Fruit fly (Drosophila melanogaster) whole organism, embryonic: Measurements from ENCODE around the gene p23.

Source experiments
- CG1233 ChIP-seq: fragments of 200-800 bp; sonication (Bioruptor generic); optimal IDR thresholded peaks from 4 replicates; lab custom pipeline; 2018; ENCODE audit warnings: missing biosample characterization, mild to moderate bottlenecking, missing genetic modification characterization
- CG13123 ChIP-seq: fragments of 200-800 bp; sonication (Bioruptor generic); optimal IDR thresholded peaks from 2 replicates; lab custom pipeline; 2016; ENCODE audit warnings: missing biosample characterization, missing genetic modification characterization
- CG13775 ChIP-seq: fragments of 200-800 bp; sonication (Bioruptor generic); optimal IDR thresholded peaks from 3 replicates; lab custom pipeline; 2017; ENCODE audit warnings: missing biosample characterization, mild to moderate bottlenecking, missing genetic modification characterization
- CG1529 ChIP-seq: fragments of 200-800 bp; sonication (Bioruptor generic); optimal IDR thresholded peaks from 3 replicates; lab custom pipeline; 2018; ENCODE audit warnings: missing biosample characterization, missing genetic modification characterization
- CG15696 ChIP-seq: fragments of 200-800 bp; sonication (Bioruptor generic); optimal IDR thresholded peaks from 2 replicates; lab custom pipeline; 2019; ENCODE audit warnings: missing biosample characterization, mild to moderate bottlenecking, missing genetic modification characterization, moderate library complexity
- CG17568 ChIP-seq: fragments of 200-800 bp; sonication (Bioruptor generic); optimal IDR thresholded peaks from 2 replicates; lab custom pipeline; 2018; ENCODE audit warnings: missing biosample characterization, mild to moderate bottlenecking, missing genetic modification characterization, moderate library complexity
- CG17802 ChIP-seq: fragments of 200-800 bp; sonication (Bioruptor generic); optimal IDR thresholded peaks from 2 replicates; lab custom pipeline; 2018; ENCODE audit warnings: missing biosample characterization, mild to moderate bottlenecking, missing genetic modification characterization, moderate library complexity
- CG1832 ChIP-seq: fragments of 200-800 bp; sonication (Bioruptor generic); optimal IDR thresholded peaks from 2 replicates; lab custom pipeline; 2017; ENCODE audit warnings: missing biosample characterization, mild to moderate bottlenecking, missing genetic modification characterization, inconsistent platforms
- CG2202 ChIP-seq: fragments of 200-800 bp; sonication (Bioruptor generic); optimal IDR thresholded peaks from 2 replicates; lab custom pipeline; 2018; ENCODE audit warnings: missing biosample characterization, mild to moderate bottlenecking, missing genetic modification characterization
- CG31441 ChIP-seq: fragments of 200-800 bp; sonication (Bioruptor generic); IDR thresholded peaks from 2 replicates; pipeline ENCODE4 v1.3.6; 2022; ENCODE audit warnings: missing biosample characterization, missing genetic modification characterization
- CG3726 ChIP-seq: fragments of 200-800 bp; sonication (Bioruptor generic); IDR thresholded peaks from 3 replicates; pipeline ENCODE4, ENCODE4 v1.3.6; 2022; ENCODE audit warnings: missing biosample characterization, missing genetic modification characterization
- CG4328 ChIP-seq: fragments of 200-800 bp; sonication (Bioruptor generic); optimal IDR thresholded peaks from 3 replicates; lab custom pipeline; 2017; ENCODE audit warnings: missing biosample characterization, missing genetic modification reagents, missing genetic modification characterization
- CG4360 ChIP-seq: fragments of 200-800 bp; sonication (Bioruptor generic); IDR thresholded peaks from 2 replicates; pipeline ENCODE4 v1.3.6; 2022; ENCODE audit warnings: missing biosample characterization, missing genetic modification characterization
- CG4424 ChIP-seq: fragments of 200-800 bp; sonication (Bioruptor generic); optimal IDR thresholded peaks from 3 replicates; lab custom pipeline; 2016; ENCODE audit warnings: missing biosample characterization, missing genetic modification characterization
- CG6254 ChIP-seq: fragments of 200-800 bp; sonication (Bioruptor generic); optimal IDR thresholded peaks from 3 replicates; lab custom pipeline; 2017; ENCODE audit warnings: mild to moderate bottlenecking, missing biosample characterization, missing genetic modification reagents, missing genetic modification characterization
- CG6272 ChIP-seq: fragments of 200-800 bp; sonication (Bioruptor generic); IDR thresholded peaks from 2 replicates; pipeline ENCODE4 v1.3.6; 2022; ENCODE audit warnings: missing biosample characterization, missing genetic modification characterization
- CG7271 ChIP-seq: fragments of 200-800 bp; sonication (Bioruptor generic); optimal IDR thresholded peaks from 2 replicates; lab custom pipeline; 2018; ENCODE audit warnings: missing biosample characterization, mild to moderate bottlenecking, missing genetic modification characterization, moderate library complexity
- CG7786 ChIP-seq: fragments of 200-800 bp; sonication (Bioruptor generic); optimal IDR thresholded peaks from 2 replicates; lab custom pipeline; 2016; ENCODE audit warnings: missing biosample characterization, missing genetic modification characterization
- CG7928 ChIP-seq: fragments of 200-800 bp; sonication (Bioruptor generic); optimal IDR thresholded peaks from 2 replicates; lab custom pipeline; 2017; ENCODE audit warnings: missing biosample characterization, mild to moderate bottlenecking, missing genetic modification characterization
- CG8478 ChIP-seq: fragments of >200 bp; optimal IDR thresholded peaks from 2 replicates; lab custom pipeline; 2018
- CG8944 ChIP-seq: fragments of 200-800 bp; sonication (Bioruptor generic); optimal IDR thresholded peaks from 3 replicates; lab custom pipeline; 2016; ENCODE audit warnings: missing biosample characterization, missing genetic modification characterization
- CG9215 ChIP-seq: fragments of 200-800 bp; sonication (Bioruptor generic); IDR thresholded peaks from 2 replicates; pipeline ENCODE4 v1.3.6; 2022; ENCODE audit warnings: missing biosample characterization, missing genetic modification characterization
- Ets65A ChIP-seq: fragments of 200-800 bp; sonication (Bioruptor generic); peaks from one replicate; lab custom pipeline; 2016; ENCODE audit warnings: missing biosample characterization, missing genetic modification characterization
- Fer1 ChIP-seq: fragments of 200-800 bp; sonication (Bioruptor generic); optimal IDR thresholded peaks from 2 replicates; lab custom pipeline; 2017; ENCODE audit warnings: missing biosample characterization, mild to moderate bottlenecking, missing genetic modification characterization
- H15 ChIP-seq: fragments of 200-800 bp; sonication (Bioruptor generic); IDR thresholded peaks from 3 replicates; pipeline ENCODE4 v1.3.6; 2022; ENCODE audit warnings: missing biosample characterization, missing genetic modification characterization
- HHEX ChIP-seq: fragments of 200-800 bp; sonication (Bioruptor generic); optimal IDR thresholded peaks from 3 replicates; lab custom pipeline; 2017; ENCODE audit warnings: missing biosample characterization, mild to moderate bottlenecking, missing genetic modification characterization, missing genetic modification reagents
- Hr3 ChIP-seq: fragments of 200-800 bp; sonication (Bioruptor generic); optimal IDR thresholded peaks from 3 replicates; lab custom pipeline; 2016; ENCODE audit warnings: missing biosample characterization, missing genetic modification characterization
- Lhr ChIP-seq: fragments of 200-800 bp; sonication (Bioruptor generic); optimal IDR thresholded peaks from 3 replicates; lab custom pipeline; 2017; ENCODE audit warnings: mild to moderate bottlenecking, missing biosample characterization, missing genetic modification reagents, missing genetic modification characterization
- Nf-YC ChIP-seq: fragments of 200-800 bp; optimal IDR thresholded peaks from 3 replicates; lab custom pipeline; 2019; ENCODE audit warnings: missing biosample characterization, mild to moderate bottlenecking, missing genetic modification characterization, moderate library complexity
- Oaz ChIP-seq: fragments of 200-800 bp; sonication (Bioruptor generic); IDR thresholded peaks from 2 replicates; pipeline ENCODE4 v1.3.6; 2022; ENCODE audit warnings: missing biosample characterization, missing genetic modification characterization
- Side ChIP-seq: fragments of 200-800 bp; sonication (Bioruptor generic); optimal IDR thresholded peaks from 2 replicates; lab custom pipeline; 2016; ENCODE audit warnings: missing biosample characterization, missing genetic modification characterization
- Sin3A ChIP-seq: fragments of >200 bp; optimal IDR thresholded peaks from 2 replicates; lab custom pipeline; 2018
- Ssrp ChIP-seq: fragments of 200-800 bp; sonication (Bioruptor generic); optimal IDR thresholded peaks from 2 replicates; lab custom pipeline; 2018; ENCODE audit warnings: missing biosample characterization, mild to moderate bottlenecking, missing genetic modification characterization, moderate library complexity
- bigmax ChIP-seq: fragments of 200-800 bp; sonication (Bioruptor generic); optimal IDR thresholded peaks from 2 replicates; lab custom pipeline; 2018; ENCODE audit warnings: missing biosample characterization, mild to moderate bottlenecking, missing genetic modification characterization
- crc ChIP-seq: fragments of 200-800 bp; sonication (Bioruptor generic); optimal IDR thresholded peaks from 2 replicates; lab custom pipeline; 2016; ENCODE audit warnings: missing biosample characterization, missing genetic modification characterization
- dmrt99B ChIP-seq: fragments of 200-800 bp; sonication (Bioruptor generic); optimal IDR thresholded peaks from 2 replicates; lab custom pipeline; 2018; ENCODE audit warnings: missing biosample characterization, mild to moderate bottlenecking, missing genetic modification characterization, moderate library complexity
- esg ChIP-seq: fragments of 200-800 bp; sonication (Bioruptor generic); conservative IDR thresholded peaks from 2 replicates; pipeline ENCODE4 v1.3.6; 2022; ENCODE audit warnings: missing biosample characterization, missing genetic modification characterization
- gcm2 ChIP-seq: fragments of 200-800 bp; sonication (Bioruptor generic); optimal IDR thresholded peaks from 2 replicates; lab custom pipeline; 2016; ENCODE audit warnings: missing biosample characterization, missing genetic modification characterization
- luna ChIP-seq: fragments of 200-800 bp; sonication (Bioruptor generic); optimal IDR thresholded peaks from 2 replicates; lab custom pipeline; 2016; ENCODE audit warnings: missing biosample characterization, missing genetic modification characterization
- nom ChIP-seq: fragments of 200-800 bp; sonication (Bioruptor generic); optimal IDR thresholded peaks from 2 replicates; lab custom pipeline; 2017; ENCODE audit warnings: missing biosample characterization, missing genetic modification characterization, mild to moderate bottlenecking, moderate library complexity, missing genetic modification reagents
- salm ChIP-seq: fragments of 200-800 bp; sonication (Bioruptor generic); optimal IDR thresholded peaks from 2 replicates; lab custom pipeline; 2018; ENCODE audit warnings: missing biosample characterization, mild to moderate bottlenecking, missing genetic modification characterization
- sc ChIP-seq, 3 experiments: fragments of >200 bp in 2 of 3; fragments of 200-800 bp in 1 of 3; sonication (Bioruptor generic) in 1 of 3; optimal IDR thresholded peaks; 2 replicates in 2 of 3; 3 replicates in 1 of 3; lab custom pipeline; 2017; ENCODE audit warnings: mild to moderate bottlenecking in 1 of 3, missing biosample characterization in 1 of 3, missing genetic modification characterization in 1 of 3, missing genetic modification reagents in 1 of 3
- shn ChIP-seq: fragments of 200-800 bp; sonication (Bioruptor generic); optimal IDR thresholded peaks from 3 replicates; lab custom pipeline; 2016; ENCODE audit warnings: missing biosample characterization, missing genetic modification characterization
- sisA ChIP-seq: fragments of 200-800 bp; sonication (Bioruptor generic); IDR thresholded peaks from 2 replicates; pipeline ENCODE4 v1.3.6; 2022; ENCODE audit warnings: missing biosample characterization, missing genetic modification characterization
- slou ChIP-seq: fragments of 200-800 bp; sonication (Bioruptor generic); optimal IDR thresholded peaks from 3 replicates; lab custom pipeline; 2016; ENCODE audit warnings: missing biosample characterization, missing genetic modification characterization
- ttk ChIP-seq: fragments of 200-800 bp; sonication (Bioruptor generic); IDR thresholded peaks from 2 replicates; pipeline ENCODE4 v2.1.2; 2022; ENCODE audit warnings: missing biosample characterization, missing genetic modification characterization
- twi ChIP-seq: fragments of 200-800 bp; optimal IDR thresholded peaks from 2 replicates; lab custom pipeline; 2019; ENCODE audit warnings: missing biosample characterization, mild to moderate bottlenecking, missing genetic modification characterization, moderate library complexity
- unpg ChIP-seq: fragments of 200-800 bp; sonication (Bioruptor generic); optimal IDR thresholded peaks from 3 replicates; lab custom pipeline; 2018; ENCODE audit warnings: missing biosample characterization, mild to moderate bottlenecking, missing genetic modification characterization, moderate library complexity
- z ChIP-seq: fragments of 200-800 bp; sonication (Bioruptor generic); IDR thresholded peaks from 3 replicates; pipeline ENCODE4 v1.3.6; 2022; ENCODE audit warnings: missing biosample characterization, missing genetic modification characterization
- zen ChIP-seq: fragments of 200-800 bp; sonication (Bioruptor generic); optimal IDR thresholded peaks from 3 replicates; lab custom pipeline; 2018; ENCODE audit warnings: missing biosample characterization, mild to moderate bottlenecking, missing genetic modification characterization, moderate library complexity
- zen2 ChIP-seq: fragments of 200-800 bp; sonication (Bioruptor generic); IDR thresholded peaks from 3 replicates; pipeline ENCODE4 v1.3.6; 2022; ENCODE audit warnings: missing biosample characterization, missing genetic modification characterization; ENCODE audit not compliant: partially characterized antibody
- zfh1 ChIP-seq: fragments of 200-800 bp; sonication (Bioruptor generic); IDR thresholded peaks from 3 replicates; pipeline ENCODE4 v1.3.6; 2022; ENCODE audit warnings: missing biosample characterization, missing genetic modification characterization

The p23 gene

dm6 chr3R:9630633-9631095 lies 47.1 kb upstream of the p23 start, which contains the start of gene Calr (continued):
- TF ChIP-seq Oaz (GFP tag; lab: Robert Waterston, UW) = no peak
- TF ChIP-seq sc (optimal IDR thresholded peaks at IDR 0.05; lab: Kevin White, UChicago) = no peak
- no peak for TF ChIP-seq sc (GFP tag; optimal IDR thresholded peaks at IDR 0.05; lab: Kevin White, UChicago)
- no peak for TF ChIP-seq z
- TF ChIP-seq CG8478 (lab: Kevin White, UChicago) = no peak
- TF ChIP-seq crc (GFP tag; lab: Kevin White, UChicago) = no peak
- no peak for TF ChIP-seq zen2 (GFP tag; lab: Robert Waterston, UW)
- no peak for TF ChIP-seq Ets65A (GFP tag; lab: Kevin White, UChicago)
- TF ChIP-seq Lhr (GFP tag; lab: Kevin White, UChicago) = peak; percentile 93
- TF ChIP-seq CG7928 = peak; percentile 47
- TF ChIP-seq esg = no peak
- peak; percentile 43 for TF ChIP-seq gcm2 (GFP tag; lab: Kevin White, UChicago)
- peak; percentile 72 for TF ChIP-seq nom
- TF ChIP-seq Sin3A (lab: Kevin White, UChicago) = peak; percentile 11
- no peak for TF ChIP-seq Ssrp
- TF ChIP-seq Side (GFP tag; lab: Kevin White, UChicago) = peak; percentile 22
- peak; percentile 46 for TF ChIP-seq CG7271
- no peak for TF ChIP-seq CG17568 (GFP tag; lab: Kevin White, UChicago)
- TF ChIP-seq CG4424 (GFP tag; lab: Kevin White, UChicago) = peak; percentile 4
- no peak for TF ChIP-seq CG15696 (tag; lab: Kevin White, UChicago)
- TF ChIP-seq shn = peak; percentile 43
- no peak for TF ChIP-seq CG13123 (GFP tag; lab: Kevin White, UChicago)
- TF ChIP-seq CG1832 (GFP tag; lab: Kevin White, UChicago) = peak; percentile 73
- no peak for TF ChIP-seq twi (tag; lab: Kevin White, UChicago)
- TF ChIP-seq CG4360 (GFP tag; lab: Robert Waterston, UW) = no peak
- TF ChIP-seq CG7786 = no peak
- no peak for TF ChIP-seq CG1529 (GFP tag; lab: Kevin White, UChicago)
- peak; percentile 30 for TF ChIP-seq unpg (GFP tag; lab: Kevin White, UChicago)
- no peak for TF ChIP-seq sisA (GFP tag; lab: Robert Waterston, UW)
- no peak for TF ChIP-seq CG6254 (GFP tag; lab: Kevin White, UChicago)
- peak; percentile 32; the same call in 1 of the 2 replicates for TF ChIP-seq CG6272 (GFP tag; lab: Robert Waterston, UW)
- no peak for TF ChIP-seq CG17802 (tag; lab: Kevin White, UChicago)
- TF ChIP-seq Hr3 (GFP tag; lab: Kevin White, UChicago) = peak; percentile 27
- peak; percentile 52 for TF ChIP-seq salm (tag; lab: Kevin White, UChicago)
- no peak for TF ChIP-seq CG31441
- no peak for TF ChIP-seq luna (GFP tag; lab: Kevin White, UChicago)
- peak; percentile 100 for TF ChIP-seq Nf-YC (tag; lab: Kevin White, UChicago)
- TF ChIP-seq CG13775 (GFP tag; lab: Kevin White, UChicago) = peak; percentile 23
- no peak for TF ChIP-seq CG8944
- no peak for TF ChIP-seq dmrt99B (tag; lab: Kevin White, UChicago)
- TF ChIP-seq zfh1 (GFP tag; lab: Robert Waterston, UW) = no peak
- TF ChIP-seq zen (tag; lab: Kevin White, UChicago) = peak; percentile 63
- no peak for TF ChIP-seq bigmax (GFP tag; lab: Kevin White, UChicago)
- no peak for TF ChIP-seq H15
- TF ChIP-seq ttk (GFP tag; lab: Robert Waterston, UW) = no peak
- peak; percentile 42 for TF ChIP-seq CG2202 (tag; lab: Kevin White, UChicago)
- no peak for TF ChIP-seq CG9215 (GFP tag; lab: Robert Waterston, UW)
- TF ChIP-seq slou = no peak
- TF ChIP-seq CG4328 (GFP tag; lab: Kevin White, UChicago) = peak; percentile 31
- TF ChIP-seq HHEX (GFP tag; lab: Kevin White, UChicago) = peak; percentile 27
- TF ChIP-seq CG1233 (GFP tag; lab: Kevin White, UChicago) = peak; percentile 39
- no peak for TF ChIP-seq CG3726 (GFP tag; lab: Robert Waterston, UW)
- peak; percentile 72 for TF ChIP-seq Fer1 (GFP tag; lab: Kevin White, UChicago)
